Worm (Caenorhabditis elegans) whole organism, L3 larva: ENCODE results near the gene Y39D8A.1.

Experiments used
- ZK546.5 ChIP-seq: sonication (generic microtip); optimal IDR thresholded peaks from 2 replicates; lab custom pipeline; 2017; ENCODE audit warnings: missing biosample characterization, missing genetic modification characterization
- elt-1 ChIP-seq: fragments of 150-350 bp; optimal IDR thresholded peaks from 2 replicates; lab custom pipeline; 2014; ENCODE audit warnings: missing biosample characterization, missing genetic modification characterization
- elt-3 ChIP-seq, 3 experiments: fragments of 150-350 bp in 1 of 3; sonication (generic microtip) in 2 of 3; optimal IDR thresholded peaks; 2 replicates in 2 of 3; 4 replicates in 1 of 3; lab custom pipeline; 2014 to 2017; ENCODE audit warnings: missing biosample characterization in 3 of 3, missing genetic modification characterization in 3 of 3
- hmg-11 ChIP-seq: sonication (generic microtip); optimal IDR thresholded peaks from 2 replicates; lab custom pipeline; 2016; ENCODE audit warnings: missing genetic modification characterization, missing compliant biosample characterization
- lin-15B ChIP-seq: fragments of 150-350 bp; optimal IDR thresholded peaks from 2 replicates; lab custom pipeline; 2014; ENCODE audit warnings: missing biosample characterization, missing genetic modification characterization
- lin-39 ChIP-seq: fragments of 150-350 bp; optimal IDR thresholded peaks from 2 replicates; lab custom pipeline; 2018; ENCODE audit warnings: missing biosample characterization, missing genetic modification reagents, missing genetic modification characterization
- nhr-11 ChIP-seq: fragments of 150-350 bp; optimal IDR thresholded peaks from 2 replicates; lab custom pipeline; 2014; ENCODE audit warnings: missing biosample characterization, missing genetic modification characterization
- nhr-237 ChIP-seq: fragments of 150-350 bp; optimal IDR thresholded peaks from 2 replicates; lab custom pipeline; 2014; ENCODE audit warnings: missing biosample characterization, missing genetic modification characterization
- sea-2 ChIP-seq: fragments of 150-350 bp; sonication (generic microtip); optimal IDR thresholded peaks from 4 replicates; lab custom pipeline; 2014; ENCODE audit warnings: missing biosample characterization, missing genetic modification reagents, missing genetic modification characterization
- snpc-4 ChIP-seq: fragments of 150-350 bp; optimal IDR thresholded peaks from 2 replicates; lab custom pipeline; 2014; ENCODE audit warnings: missing biosample characterization, missing genetic modification characterization
- unc-39 ChIP-seq: sonication (generic microtip); optimal IDR thresholded peaks from 4 replicates; lab custom pipeline; 2017; ENCODE audit warnings: missing biosample characterization, missing genetic modification characterization
- zag-1 ChIP-seq: fragments of 150-350 bp; optimal IDR thresholded peaks from 2 replicates; lab custom pipeline; 2014; ENCODE audit warnings: missing biosample characterization, missing genetic modification characterization

DNA sequence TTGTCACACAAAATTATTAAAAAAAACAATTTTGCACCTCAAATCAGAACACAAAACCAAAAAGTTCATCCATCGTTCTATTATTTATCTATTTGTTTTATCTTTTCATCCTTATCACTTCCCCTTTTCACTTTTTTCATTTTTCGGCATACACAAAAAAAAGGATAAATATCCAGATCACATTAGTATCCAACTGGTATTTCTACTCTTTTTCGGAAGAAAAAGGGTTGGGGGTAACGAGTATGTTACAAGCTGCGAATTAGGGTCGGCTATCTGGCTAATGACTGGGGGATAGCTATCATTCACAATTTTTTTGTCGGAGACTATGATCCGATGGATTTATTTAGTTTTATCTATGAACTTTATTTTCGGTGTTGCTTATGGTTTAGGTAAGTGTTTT is 48.5 kb upstream of the Y39D8A.1 start, which contains the start of gene mltn-7:
- no peak for TF ChIP-seq ZK546.5 (tag; lab: Kevin White, UChicago)
- no peak for TF ChIP-seq lin-39 (tag; lab: Kevin White, UChicago)
- TF ChIP-seq nhr-11 (tag; lab: Kevin White, UChicago), result no peak
- TF ChIP-seq nhr-237 (tag; lab: Kevin White, UChicago), result no peak
- TF ChIP-seq unc-39 (tag; lab: Kevin White, UChicago), result no peak
- no peak for TF ChIP-seq snpc-4 (tag; lab: Kevin White, UChicago)
- no peak for TF ChIP-seq elt-1 (tag; lab: Kevin White, UChicago)
- TF ChIP-seq zag-1, result no peak
- TF ChIP-seq hmg-11 (tag; lab: Kevin White, UChicago), result no peak
- TF ChIP-seq elt-3 (tag; optimal IDR thresholded peaks at IDR 0.05; lab: Kevin White, UChicago), result no peak
- no peak for TF ChIP-seq lin-15B (tag; lab: Kevin White, UChicago)
- TF ChIP-seq sea-2 (GFP tag; lab: Kevin White, UChicago), result no peak
